Worm (Caenorhabditis elegans): ENCODE data around the gene srx-104.

DNA sequence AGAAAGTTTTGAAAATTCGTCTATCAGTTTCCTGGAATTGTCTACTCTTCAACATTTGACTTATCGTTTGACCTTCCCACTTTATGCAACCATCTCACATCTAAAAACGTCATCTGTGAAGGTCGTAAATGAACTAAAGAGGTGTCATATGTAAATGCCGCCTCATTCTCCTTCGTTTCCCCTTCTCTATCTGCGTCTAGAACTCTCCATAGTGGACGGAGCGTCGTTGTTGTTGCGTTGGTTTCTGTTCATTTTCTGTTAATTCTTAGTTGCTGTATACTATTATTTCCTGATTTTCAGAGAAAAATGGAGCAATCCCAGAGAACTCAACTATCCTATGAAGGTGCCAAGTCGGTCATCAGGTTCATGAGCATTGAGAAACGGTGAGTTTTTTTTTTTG, 17.5 kb upstream of the srx-104 start, which contains the start of gene fbxc-52:
- TF ChIP-seq fos-1 (tag; optimal IDR thresholded peaks at IDR 0.05) (no peak), lin-15B (tag; optimal IDR thresholded peaks at IDR 0.05) (no peak)
